Fruit fly (Drosophila melanogaster) whole organism, embryonic: ENCODE results near the gene mst.

Source experiments
- Adf1 ChIP-seq: fragments of 200-800 bp; sonication (Bioruptor generic); IDR thresholded peaks from 2 replicates; pipeline ENCODE4 v1.3.6; 2022; ENCODE audit warnings: missing biosample characterization, missing genetic modification characterization
- Aef1 ChIP-seq: fragments of 200-800 bp; sonication (Bioruptor generic); IDR thresholded peaks from 3 replicates; pipeline ENCODE4 v1.3.6; 2022; ENCODE audit warnings: missing biosample characterization, missing genetic modification characterization
- Asciz ChIP-seq: fragments of 200-800 bp; sonication (Bioruptor generic); optimal IDR thresholded peaks from 2 replicates; lab custom pipeline; 2017; ENCODE audit warnings: missing biosample characterization, mild to moderate bottlenecking, missing genetic modification characterization, missing genetic modification reagents
- BtbVII ChIP-seq: fragments of 200-800 bp; sonication (Bioruptor generic); optimal IDR thresholded peaks from 3 replicates; lab custom pipeline; 2017; ENCODE audit warnings: missing biosample characterization, mild to moderate bottlenecking, missing genetic modification characterization
- Bteb2 ChIP-seq: fragments of 200-800 bp; sonication (Bioruptor generic); optimal IDR thresholded peaks from 2 replicates; lab custom pipeline; 2016; ENCODE audit warnings: missing biosample characterization, missing genetic modification characterization
- CG10366 ChIP-seq: fragments of 200-800 bp; sonication (Bioruptor generic); IDR thresholded peaks from 2 replicates; pipeline ENCODE4 v1.3.6; 2022; ENCODE audit warnings: missing biosample characterization, missing genetic modification characterization
- CG11696 ChIP-seq: fragments of 200-800 bp; sonication (Bioruptor generic); IDR thresholded peaks from 2 replicates; pipeline ENCODE4 v1.3.6; 2022; ENCODE audit warnings: missing biosample characterization, missing genetic modification characterization
- CG12769 ChIP-seq: fragments of 200-800 bp; sonication (Bioruptor generic); optimal IDR thresholded peaks from 2 replicates; lab custom pipeline; 2019; ENCODE audit warnings: missing biosample characterization, mild to moderate bottlenecking, missing genetic modification characterization, moderate library complexity
- CG13123 ChIP-seq: fragments of 200-800 bp; sonication (Bioruptor generic); optimal IDR thresholded peaks from 2 replicates; lab custom pipeline; 2016; ENCODE audit warnings: missing biosample characterization, missing genetic modification characterization
- CG1529 ChIP-seq: fragments of 200-800 bp; sonication (Bioruptor generic); optimal IDR thresholded peaks from 3 replicates; lab custom pipeline; 2018; ENCODE audit warnings: missing biosample characterization, missing genetic modification characterization
- CG15514 ChIP-seq: fragments of 200-800 bp; sonication (Bioruptor generic); optimal IDR thresholded peaks from 3 replicates; lab custom pipeline; 2017; ENCODE audit warnings: missing biosample characterization, missing genetic modification characterization, mild to moderate bottlenecking, moderate library complexity, missing genetic modification reagents
- CG17359 ChIP-seq: fragments of 200-800 bp; sonication (Bioruptor generic); optimal IDR thresholded peaks from 3 replicates; lab custom pipeline; 2018; ENCODE audit warnings: missing biosample characterization, mild to moderate bottlenecking, missing genetic modification characterization, moderate library complexity
- CG30431 ChIP-seq: fragments of 200-800 bp; sonication (Bioruptor generic); optimal IDR thresholded peaks from 2 replicates; lab custom pipeline; 2017; ENCODE audit warnings: missing biosample characterization, missing genetic modification characterization
- CG31388 ChIP-seq: fragments of 200-800 bp; sonication (Bioruptor generic); optimal IDR thresholded peaks from 2 replicates; lab custom pipeline; 2016; ENCODE audit warnings: missing biosample characterization, missing genetic modification characterization
- CG33213 ChIP-seq: fragments of 200-800 bp; sonication (Bioruptor generic); optimal IDR thresholded peaks from 3 replicates; lab custom pipeline; 2016; ENCODE audit warnings: missing biosample characterization, missing genetic modification characterization
- CG4328 ChIP-seq: fragments of 200-800 bp; sonication (Bioruptor generic); optimal IDR thresholded peaks from 3 replicates; lab custom pipeline; 2017; ENCODE audit warnings: missing biosample characterization, missing genetic modification reagents, missing genetic modification characterization
- CG5180 ChIP-seq: fragments of 200-800 bp; sonication (Bioruptor generic); optimal IDR thresholded peaks from 3 replicates; lab custom pipeline; 2017; ENCODE audit warnings: missing biosample characterization, missing genetic modification characterization, mild to moderate bottlenecking, moderate library complexity, missing genetic modification reagents
- CG7271 ChIP-seq: fragments of 200-800 bp; sonication (Bioruptor generic); optimal IDR thresholded peaks from 2 replicates; lab custom pipeline; 2018; ENCODE audit warnings: missing biosample characterization, mild to moderate bottlenecking, missing genetic modification characterization, moderate library complexity
- CG7556 ChIP-seq: fragments of 200-800 bp; sonication (Bioruptor generic); optimal IDR thresholded peaks from 2 replicates; lab custom pipeline; 2017; ENCODE audit warnings: missing biosample characterization, mild to moderate bottlenecking, missing genetic modification characterization
- CG8478 ChIP-seq: fragments of >200 bp; optimal IDR thresholded peaks from 2 replicates; lab custom pipeline; 2018
- CG9215 ChIP-seq: fragments of 200-800 bp; sonication (Bioruptor generic); IDR thresholded peaks from 2 replicates; pipeline ENCODE4 v1.3.6; 2022; ENCODE audit warnings: missing biosample characterization, missing genetic modification characterization
- CG9609 ChIP-seq: fragments of 200-800 bp; sonication (Bioruptor generic); optimal IDR thresholded peaks from 3 replicates; lab custom pipeline; 2016; ENCODE audit warnings: missing biosample characterization, missing genetic modification characterization
- D19A ChIP-seq: fragments of 200-800 bp; optimal IDR thresholded peaks from 3 replicates; lab custom pipeline; 2019; ENCODE audit warnings: missing biosample characterization, mild to moderate bottlenecking, missing genetic modification characterization, moderate library complexity
- Elba2 ChIP-seq: fragments of 200-800 bp; sonication (Bioruptor generic); optimal IDR thresholded peaks from 3 replicates; lab custom pipeline; 2016; ENCODE audit warnings: missing biosample characterization, missing genetic modification characterization
- Ets65A ChIP-seq: fragments of 200-800 bp; sonication (Bioruptor generic); peaks from one replicate; lab custom pipeline; 2016; ENCODE audit warnings: missing biosample characterization, missing genetic modification characterization
- Gug ChIP-seq: fragments of 200-800 bp; sonication (Bioruptor generic); IDR thresholded peaks from 4 replicates; pipeline ENCODE4 v1.3.6; 2022; ENCODE audit warnings: missing biosample characterization, missing genetic modification characterization
- Lhr ChIP-seq: fragments of 200-800 bp; sonication (Bioruptor generic); optimal IDR thresholded peaks from 3 replicates; lab custom pipeline; 2017; ENCODE audit warnings: mild to moderate bottlenecking, missing biosample characterization, missing genetic modification reagents, missing genetic modification characterization
- Nf-YA ChIP-seq: fragments of 200-800 bp; sonication (Bioruptor generic); IDR thresholded peaks from 2 replicates; pipeline ENCODE4 v1.3.6; 2022; ENCODE audit warnings: missing biosample characterization, missing genetic modification characterization
- Oaz ChIP-seq: fragments of 200-800 bp; sonication (Bioruptor generic); IDR thresholded peaks from 2 replicates; pipeline ENCODE4 v1.3.6; 2022; ENCODE audit warnings: missing biosample characterization, missing genetic modification characterization
- Pdp1 ChIP-seq, 2 experiments: fragments of 200-800 bp; sonication (Bioruptor generic); optimal IDR thresholded peaks; 3 replicates each; lab custom pipeline; 2016; ENCODE audit warnings: missing biosample characterization in 2 of 2, missing genetic modification characterization in 2 of 2, mild to moderate bottlenecking in 1 of 2, moderate library complexity in 1 of 2
- Sry-β ChIP-seq: fragments of 200-800 bp; sonication (Bioruptor generic); optimal IDR thresholded peaks from 2 replicates; lab custom pipeline; 2018; ENCODE audit warnings: missing biosample characterization, mild to moderate bottlenecking, missing genetic modification characterization, moderate library complexity
- az2 ChIP-seq: fragments of 200-800 bp; sonication (Bioruptor generic); optimal IDR thresholded peaks from 3 replicates; lab custom pipeline; 2016; ENCODE audit warnings: missing biosample characterization, missing genetic modification characterization
- ci ChIP-seq: fragments of 200-800 bp; sonication (Bioruptor generic); IDR thresholded peaks from 3 replicates; pipeline ENCODE4 v1.3.6; 2022; ENCODE audit warnings: missing biosample characterization, missing genetic modification characterization
- dmrt11E ChIP-seq: fragments of 200-800 bp; sonication (Bioruptor generic); optimal IDR thresholded peaks from 3 replicates; lab custom pipeline; 2018; ENCODE audit warnings: missing biosample characterization, mild to moderate bottlenecking, missing genetic modification characterization, moderate library complexity
- dpn ChIP-seq, 2 experiments: fragments of 200-800 bp; sonication (Bioruptor generic); optimal IDR thresholded peaks; 3 replicates each; lab custom pipeline; 2016; ENCODE audit warnings: missing biosample characterization in 2 of 2, missing genetic modification characterization in 2 of 2
- eve ChIP-seq, 2 experiments: fragments of >200 bp; optimal IDR thresholded peaks; 2 replicates each; lab custom pipeline; 2017; ENCODE audit warnings: missing biosample characterization in 2 of 2, missing genetic modification characterization in 2 of 2
- hth ChIP-seq: fragments of >200 bp; optimal IDR thresholded peaks from 2 replicates; lab custom pipeline; 2017; ENCODE audit warnings: inconsistent platforms
- jigr1 ChIP-seq: fragments of 200-800 bp; sonication (Bioruptor generic); IDR thresholded peaks from 3 replicates; pipeline ENCODE4 v1.3.6; 2022; ENCODE audit warnings: missing biosample characterization, missing genetic modification characterization
- kni ChIP-seq: fragments of 200-800 bp; sonication (Bioruptor generic); optimal IDR thresholded peaks from 3 replicates; lab custom pipeline; 2017; ENCODE audit warnings: mild to moderate bottlenecking, missing biosample characterization, missing genetic modification reagents, missing genetic modification characterization
- lilli ChIP-seq: fragments of 200-800 bp; sonication (Bioruptor generic); optimal IDR thresholded peaks from 3 replicates; lab custom pipeline; 2016; ENCODE audit warnings: missing biosample characterization, missing genetic modification characterization
- pho ChIP-seq: fragments of 200-800 bp; sonication (Bioruptor generic); optimal IDR thresholded peaks from 2 replicates; lab custom pipeline; 2016; ENCODE audit warnings: missing biosample characterization, missing genetic modification characterization
- pzg ChIP-seq: fragments of 200-800 bp; sonication (Bioruptor generic); optimal IDR thresholded peaks from 3 replicates; lab custom pipeline; 2018; ENCODE audit warnings: missing biosample characterization, mild to moderate bottlenecking, missing genetic modification characterization, moderate library complexity
- row ChIP-seq: fragments of 200-800 bp; sonication (Bioruptor generic); IDR thresholded peaks from 3 replicates; pipeline ENCODE4 v1.3.6; 2022; ENCODE audit warnings: missing biosample characterization, missing genetic modification characterization
- sisA ChIP-seq: fragments of 200-800 bp; sonication (Bioruptor generic); IDR thresholded peaks from 2 replicates; pipeline ENCODE4 v1.3.6; 2022; ENCODE audit warnings: missing biosample characterization, missing genetic modification characterization
- sna ChIP-seq: fragments of 200-800 bp; sonication (Bioruptor generic); IDR thresholded peaks from 2 replicates; pipeline ENCODE4 v1.3.6; 2022; ENCODE audit warnings: missing biosample characterization, missing genetic modification characterization; ENCODE audit not compliant: partially characterized antibody
- so ChIP-seq: fragments of 200-800 bp; sonication (Bioruptor generic); IDR thresholded peaks from 3 replicates; pipeline ENCODE4 v1.3.6; 2022; ENCODE audit warnings: missing biosample characterization, missing genetic modification characterization
- sqz ChIP-seq: fragments of 200-800 bp; sonication (Bioruptor generic); optimal IDR thresholded peaks from 3 replicates; lab custom pipeline; 2018; ENCODE audit warnings: missing biosample characterization, mild to moderate bottlenecking, missing genetic modification characterization
- tll ChIP-seq, 2 experiments: fragments of 200-800 bp in 1 of 2; fragments of >200 bp in 1 of 2; sonication (Bioruptor generic) in 1 of 2; optimal IDR thresholded peaks; 2 replicates each; lab custom pipeline; 2017 to 2019; ENCODE audit warnings: missing biosample characterization in 2 of 2, missing genetic modification characterization in 2 of 2, mild to moderate bottlenecking in 1 of 2, moderate library complexity in 1 of 2
- ttk ChIP-seq: fragments of 200-800 bp; sonication (Bioruptor generic); IDR thresholded peaks from 2 replicates; pipeline ENCODE4 v2.1.2; 2022; ENCODE audit warnings: missing biosample characterization, missing genetic modification characterization
- unc-4 ChIP-seq: fragments of 200-800 bp; sonication (Bioruptor generic); IDR thresholded peaks from 2 replicates; pipeline ENCODE4 v1.3.6; 2022; ENCODE audit warnings: missing biosample characterization, missing genetic modification characterization; ENCODE audit not compliant: partially characterized antibody
- vfl ChIP-seq: fragments of 200-800 bp; sonication (Bioruptor generic); optimal IDR thresholded peaks from 2 replicates; lab custom pipeline; 2016; ENCODE audit warnings: missing biosample characterization, missing genetic modification characterization
- zen2 ChIP-seq: fragments of 200-800 bp; sonication (Bioruptor generic); IDR thresholded peaks from 3 replicates; pipeline ENCODE4 v1.3.6; 2022; ENCODE audit warnings: missing biosample characterization, missing genetic modification characterization; ENCODE audit not compliant: partially characterized antibody

Gene mst

dm6 chrX:21388734-21389133, at the start of gene mst:
TSS of gene mst (plus strand) at chrX:21388977.
- TF ChIP-seq CG33213 (no peak), sisA (GFP tag; lab: Robert Waterston, UW) (no peak), jigr1 (no peak), zen2 (GFP tag; lab: Robert Waterston, UW) (peak; percentile 44; the same call in 1 of the 3 replicates), vfl (GFP tag; lab: Kevin White, UChicago) (no peak), dmrt11E (tag; lab: Kevin White, UChicago) (no peak), CG9215 (GFP tag; lab: Robert Waterston, UW) (no peak), CG13123 (GFP tag; lab: Kevin White, UChicago) (no peak), Elba2 (GFP tag; lab: Kevin White, UChicago) (peak; percentile 10), CG7556 (GFP tag; lab: Kevin White, UChicago) (no peak), CG7271 (tag; lab: Kevin White, UChicago) (no peak), kni (no peak), sqz (GFP tag; lab: Kevin White, UChicago) (no peak), CG9609 (no peak), eve (GFP tag; optimal IDR thresholded peaks at IDR 0.05; lab: Kevin White, UChicago) (no peak), CG12769 (tag; lab: Kevin White, UChicago) (no peak), Ets65A (GFP tag; lab: Kevin White, UChicago) (no peak), Lhr (GFP tag; lab: Kevin White, UChicago) (no peak), lilli (GFP tag; lab: Kevin White, UChicago) (no peak), Pdp1 (GFP tag; optimal IDR thresholded peaks at IDR 0.05; lab: Kevin White, UChicago) (peak in 1 of 2 experiments; percentile 17), CG11696 (GFP tag; lab: Robert Waterston, UW) (no peak), ci (GFP tag; lab: Robert Waterston, UW) (no peak), D19A (tag; lab: Kevin White, UChicago) (peak; percentile 53), row (GFP tag; lab: Robert Waterston, UW) (peak; percentile 47), pzg (GFP tag; lab: Kevin White, UChicago) (no peak), CG5180 (no peak), CG1529 (GFP tag; lab: Kevin White, UChicago) (no peak), sna (peak; percentile 73; the same call in 1 of the 2 replicates), CG17359 (tag; lab: Kevin White, UChicago) (no peak), Aef1 (GFP tag; lab: Robert Waterston, UW) (no peak), pho (GFP tag; lab: Kevin White, UChicago) (no peak), CG30431 (GFP tag; lab: Kevin White, UChicago) (no peak), hth (lab: Kevin White, UChicago) (no peak), Nf-YA (GFP tag; lab: Robert Waterston, UW) (no peak), so (GFP tag; lab: Robert Waterston, UW) (no peak), az2 (GFP tag; lab: Kevin White, UChicago) (no peak), CG4328 (no peak), Sry-β (no peak), dpn (GFP tag; optimal IDR thresholded peaks at IDR 0.05; lab: Kevin White, UChicago) (no peak), CG10366 (no peak), BtbVII (no peak), tll (GFP tag; optimal IDR thresholded peaks at IDR 0.05; lab: Kevin White, UChicago) (no peak), Adf1 (no peak), Oaz (GFP tag; lab: Robert Waterston, UW) (no peak), ttk (GFP tag; lab: Robert Waterston, UW) (no peak), Gug (GFP tag; lab: Robert Waterston, UW) (no peak), CG31388 (GFP tag; lab: Kevin White, UChicago) (no peak), CG15514 (GFP tag; lab: Kevin White, UChicago) (no peak), Bteb2 (no peak), CG8478 (no peak), Asciz (GFP tag; lab: Kevin White, UChicago) (no peak), unc-4 (peak; percentile 64)
